Worm (Caenorhabditis elegans) whole organism, L1 larva: Measurements from ENCODE around the gene sdz-33.
A peak's percentile ranks its signal among the peaks of the same experiment; 100 is the strongest.

ENCODE experiments used
- C04F5.9 ChIP-seq: sonication (generic microtip); optimal IDR thresholded peaks from 2 replicates; lab custom pipeline; 2016; ENCODE audit warnings: missing genetic modification characterization, missing compliant biosample characterization
- C16A3.4 ChIP-seq: fragments of 150-350 bp; optimal IDR thresholded peaks from 2 replicates; lab custom pipeline; 2014; ENCODE audit warnings: missing biosample characterization, missing genetic modification characterization
- F16B12.6 ChIP-seq: fragments of 150-350 bp; optimal IDR thresholded peaks from 2 replicates; lab custom pipeline; 2014; ENCODE audit warnings: missing biosample characterization, missing genetic modification characterization
- Y116A8C.19 ChIP-seq: sonication (generic microtip); optimal IDR thresholded peaks from 2 replicates; lab custom pipeline; 2016; ENCODE audit warnings: missing compliant biosample characterization, missing genetic modification characterization, borderline replicate concordance
- aha-1 ChIP-seq: fragments of 150-350 bp; optimal IDR thresholded peaks from 2 replicates; lab custom pipeline; 2014; ENCODE audit warnings: missing biosample characterization, missing genetic modification characterization
- aly-2 ChIP-seq: fragments of 150-350 bp; optimal IDR thresholded peaks from 2 replicates; lab custom pipeline; 2014; ENCODE audit warnings: missing biosample characterization, missing genetic modification characterization
- ama-1 ChIP-seq: fragments of 150-350 bp; optimal IDR thresholded peaks from 2 replicates; lab custom pipeline; 2014
- blmp-1 ChIP-seq: fragments of 150-350 bp; optimal IDR thresholded peaks from 2 replicates; lab custom pipeline; 2014; ENCODE audit warnings: missing biosample characterization, missing genetic modification characterization
- ceh-82 ChIP-seq, 3 experiments: fragments of 150-350 bp in 1 of 3; sonication (generic microtip) in 2 of 3; optimal IDR thresholded peaks; 2 replicates each; lab custom pipeline; 2014 to 2017; ENCODE audit warnings: missing biosample characterization in 3 of 3, missing genetic modification characterization in 3 of 3
- ceh-88 ChIP-seq: fragments of 200-800 bp; sonication (Bioruptor generic); IDR thresholded peaks from 2 replicates; pipeline ENCODE4 v1.3.6; 2022; ENCODE audit warnings: missing genetic modification characterization, missing compliant biosample characterization
- dpl-1 ChIP-seq, 3 experiments: fragments of 150-350 bp in 2 of 3; sonication (generic microtip) in 1 of 3; optimal IDR thresholded peaks; 2 replicates each; lab custom pipeline; 2014 to 2017; ENCODE audit warnings: missing biosample characterization in 3 of 3, missing genetic modification characterization in 3 of 3, missing genetic modification reagents in 3 of 3
- dsc-1 ChIP-seq: sonication (generic microtip); optimal IDR thresholded peaks from 2 replicates; lab custom pipeline; 2016; ENCODE audit warnings: mild to moderate bottlenecking, missing genetic modification characterization, missing compliant biosample characterization
- efl-1 ChIP-seq, 4 experiments: fragments of 150-350 bp; optimal IDR thresholded peaks in 3 of 4; peaks in 1 of 4; 1 replicate in 1 of 4; 2 replicates in 3 of 4; lab custom pipeline; 2014; ENCODE audit warnings: missing biosample characterization in 2 of 4, missing genetic modification characterization in 2 of 4, missing genetic modification reagents in 2 of 4
- efl-3 ChIP-seq: fragments of 200-800 bp; sonication (Bioruptor generic); optimal IDR thresholded peaks from 2 replicates; lab custom pipeline; 2018; ENCODE audit warnings: mild to moderate bottlenecking, missing genetic modification characterization, missing compliant biosample characterization
- egl-13 ChIP-seq: sonication (generic microtip); optimal IDR thresholded peaks from 2 replicates; lab custom pipeline; 2016; ENCODE audit warnings: missing genotype, missing genetic modification reagents, missing genetic modification characterization, missing compliant biosample characterization
- egl-27 ChIP-seq, 2 experiments: fragments of 150-350 bp in 1 of 2; sonication (generic microtip); optimal IDR thresholded peaks; 3 replicates each; lab custom pipeline; 2017 to 2018; ENCODE audit warnings: missing biosample characterization in 2 of 2, missing genetic modification characterization in 2 of 2, missing genetic modification reagents in 2 of 2
- elt-2 ChIP-seq: sonication (generic microtip); optimal IDR thresholded peaks from 2 replicates; lab custom pipeline; 2016; ENCODE audit warnings: missing genetic modification characterization, mild to moderate bottlenecking, inconsistent platforms, missing compliant biosample characterization, missing genetic modification reagents
- fkh-4 ChIP-seq: sonication (generic microtip); optimal IDR thresholded peaks from 2 replicates; lab custom pipeline; 2016; ENCODE audit warnings: missing compliant biosample characterization, missing genetic modification characterization, borderline replicate concordance
- fkh-8 ChIP-seq: sonication (generic microtip); optimal IDR thresholded peaks from 2 replicates; lab custom pipeline; 2016; ENCODE audit warnings: mild to moderate bottlenecking, missing genetic modification characterization, missing compliant biosample characterization
- grh-1 ChIP-seq: fragments of 200-800 bp; sonication (Bioruptor generic); IDR thresholded peaks from 2 replicates; pipeline ENCODE4 v1.3.6; 2022; ENCODE audit warnings: missing genetic modification reagents, missing genetic modification characterization, missing compliant biosample characterization
- hlh-17 ChIP-seq: fragments of 200-800 bp; sonication (Bioruptor generic); optimal IDR thresholded peaks from 2 replicates; lab custom pipeline; 2018; ENCODE audit warnings: missing genetic modification characterization, mild to moderate bottlenecking, missing compliant biosample characterization, moderate library complexity, borderline replicate concordance
- hlh-4 ChIP-seq: sonication (generic microtip); optimal IDR thresholded peaks from 2 replicates; lab custom pipeline; 2016; ENCODE audit warnings: mild to moderate bottlenecking, missing genetic modification characterization, missing compliant biosample characterization
- irx-1 ChIP-seq: sonication (generic microtip); optimal IDR thresholded peaks from 2 replicates; lab custom pipeline; 2016; ENCODE audit warnings: missing genetic modification characterization, missing compliant biosample characterization
- isw-1 ChIP-seq: fragments of 200-800 bp; sonication (Bioruptor generic); IDR thresholded peaks from 2 replicates; pipeline ENCODE4 v1.3.6; 2022; ENCODE audit warnings: missing genetic modification characterization, missing compliant biosample characterization
- lin-14 ChIP-seq: fragments of 200-800 bp; sonication (Bioruptor generic); optimal IDR thresholded peaks from 2 replicates; lab custom pipeline; 2018; ENCODE audit warnings: mild to moderate bottlenecking, missing genetic modification characterization, moderate library complexity, missing compliant biosample characterization
- lir-3 ChIP-seq: sonication (generic microtip); optimal IDR thresholded peaks from 2 replicates; lab custom pipeline; 2016; ENCODE audit warnings: mild to moderate bottlenecking, missing genetic modification characterization, moderate library complexity, missing compliant biosample characterization; ENCODE audit not compliant: poor library complexity
- nhr-12 ChIP-seq: sonication (generic microtip); optimal IDR thresholded peaks from 2 replicates; lab custom pipeline; 2017; ENCODE audit warnings: missing biosample characterization, missing genetic modification characterization
- nhr-19 ChIP-seq: fragments of 200-800 bp; sonication (Bioruptor generic); conservative IDR thresholded peaks from 2 replicates; pipeline ENCODE4 v1.3.6; 2022; ENCODE audit warnings: missing genetic modification characterization, missing compliant biosample characterization
- nhr-71 ChIP-seq: sonication (generic microtip); optimal IDR thresholded peaks from 2 replicates; lab custom pipeline; 2016; ENCODE audit warnings: mild to moderate bottlenecking, missing genetic modification characterization, moderate library complexity, missing compliant biosample characterization
- nhr-84 ChIP-seq: sonication (generic microtip); optimal IDR thresholded peaks from 2 replicates; lab custom pipeline; 2017; ENCODE audit warnings: missing biosample characterization, missing genetic modification characterization
- pag-3 ChIP-seq: sonication (generic microtip); optimal IDR thresholded peaks from 2 replicates; lab custom pipeline; 2017; ENCODE audit warnings: missing genetic modification characterization, mild to moderate bottlenecking, missing compliant biosample characterization, antibody characterized with exemption, borderline replicate concordance; ENCODE audit not compliant: insufficient read depth
- snu-23 ChIP-seq: sonication (generic microtip); optimal IDR thresholded peaks from 2 replicates; lab custom pipeline; 2016; ENCODE audit warnings: missing genetic modification characterization, missing compliant biosample characterization
- sox-4 ChIP-seq: sonication (generic microtip); optimal IDR thresholded peaks from 2 replicates; lab custom pipeline; 2016; ENCODE audit warnings: missing genetic modification characterization, missing compliant biosample characterization
- tbx-2 ChIP-seq: sonication (generic microtip); optimal IDR thresholded peaks from 2 replicates; lab custom pipeline; 2016; ENCODE audit warnings: missing genetic modification characterization, missing compliant biosample characterization
- unc-130 ChIP-seq: fragments of 150-350 bp; optimal IDR thresholded peaks from 2 replicates; lab custom pipeline; 2017; ENCODE audit warnings: missing biosample characterization, missing genetic modification characterization, inconsistent platforms
- unc-86 ChIP-seq: sonication (generic microtip); optimal IDR thresholded peaks from 2 replicates; lab custom pipeline; 2016; ENCODE audit warnings: missing genetic modification characterization, missing compliant biosample characterization
- unc-98 ChIP-seq: fragments of 200-800 bp; sonication (Bioruptor generic); IDR thresholded peaks from 2 replicates; pipeline ENCODE4 v1.3.6; 2022; ENCODE audit warnings: missing genetic modification characterization, missing compliant biosample characterization
- zip-4 ChIP-seq: fragments of 200-800 bp; sonication (Bioruptor generic); optimal IDR thresholded peaks from 2 replicates; lab custom pipeline; 2018; ENCODE audit warnings: mild to moderate bottlenecking, missing genetic modification characterization, moderate library complexity, missing compliant biosample characterization
- ztf-11 ChIP-seq, 2 experiments: sonication (generic microtip); optimal IDR thresholded peaks; 2 replicates each; lab custom pipeline; 2016 to 2017; ENCODE audit warnings: missing genetic modification characterization in 2 of 2, missing biosample characterization in 1 of 2, missing compliant biosample characterization in 1 of 2
- ztf-4 ChIP-seq: fragments of 150-350 bp; optimal IDR thresholded peaks from 2 replicates; lab custom pipeline; 2014; ENCODE audit warnings: missing biosample characterization, missing genetic modification characterization

The sdz-33 gene

ce11 chrIII:11907177-11907576, at the start of gene sdz-33:
sdz-33 (plus strand) TSS chrIII:11907477.
- TF ChIP-seq aha-1 (tag; lab: Kevin White, UChicago) (no peak), egl-13 (no peak), egl-27 (tag; optimal IDR thresholded peaks at IDR 0.05; lab: Kevin White, UChicago) (no peak), aly-2 (tag; lab: Kevin White, UChicago) (no peak), snu-23 (GFP tag; lab: Kevin White, UChicago) (no peak), unc-98 (GFP tag; lab: Robert Waterston, UW) (no peak)

ce11 chrIII:11861123-11861522, 46.2 kb upstream of the sdz-33 start:
- TF ChIP-seq fkh-4 (tag; lab: Kevin White, UChicago) (no peak), F16B12.6 (tag; lab: Kevin White, UChicago) (no peak), efl-3 (GFP tag; lab: Kevin White, UChicago) (no peak), nhr-19 (GFP tag; lab: Robert Waterston, UW) (no peak), hlh-4 (tag; lab: Kevin White, UChicago) (no peak), efl-1 (optimal IDR thresholded peaks at IDR 0.05; lab: Kevin White, UChicago) (no peak), efl-1 (GFP tag; optimal IDR thresholded peaks at IDR 0.05 in 1 of 2; lab: Kevin White, UChicago) (peak in 1 of 2 experiments; percentile 68), isw-1 (GFP tag; lab: Robert Waterston, UW) (no peak)

DNA sequence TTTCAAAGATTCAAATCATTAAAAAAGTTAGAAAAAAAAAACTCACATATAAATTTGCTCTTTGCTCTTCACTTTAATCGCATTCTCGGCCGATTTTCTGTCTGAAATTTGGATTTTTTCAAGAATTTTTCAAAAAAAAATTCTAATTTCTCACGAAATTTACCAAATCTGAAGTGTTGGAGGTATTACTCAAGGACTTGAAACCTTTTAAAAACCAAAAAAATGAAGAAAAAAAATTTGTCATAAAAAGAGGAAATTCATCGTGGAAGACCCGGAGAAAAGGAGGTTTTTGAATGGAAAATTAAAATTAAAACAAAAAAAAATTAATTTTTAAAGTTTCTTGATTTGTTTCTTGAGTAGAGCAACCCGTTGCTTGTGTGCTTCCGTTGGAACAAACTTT, 45.1 kb upstream of the sdz-33 start, which contains the start of gene Y56A3A.2:
Gene Y56A3A.2, minus strand, starts transcription at position 101 of the 400 bp plus-strand sequence.
- TF ChIP-seq pag-3 (tag; lab: Kevin White, UChicago) (no peak), lin-14 (no peak), isw-1 (GFP tag; lab: Robert Waterston, UW) (no peak), unc-86 (tag; lab: Kevin White, UChicago) (no peak), blmp-1 (no peak)
- TF ChIP-seq, all 84 proteins: peak for 0

ce11 chrIII:11866127-11866526, 41.1 kb upstream of the sdz-33 start:
- TF ChIP-seq irx-1 (tag; lab: Kevin White, UChicago) = no peak
- no peak for TF ChIP-seq hlh-17 (GFP tag; lab: Kevin White, UChicago)
- TF ChIP-seq ztf-4 (tag; lab: Kevin White, UChicago) = no peak
- no peak for TF ChIP-seq sox-4
- no peak for TF ChIP-seq C16A3.4 (tag; lab: Kevin White, UChicago)
- TF ChIP-seq unc-86 (tag; lab: Kevin White, UChicago) = no peak
- no peak for TF ChIP-seq nhr-84 (tag; lab: Kevin White, UChicago)
- no peak for TF ChIP-seq elt-2 (tag; lab: Kevin White, UChicago)
- TF ChIP-seq blmp-1 = no peak
- TF ChIP-seq aha-1 (tag; lab: Kevin White, UChicago) = no peak
- no peak for TF ChIP-seq Y116A8C.19 (tag; lab: Kevin White, UChicago)
- no peak for TF ChIP-seq fkh-8 (tag; lab: Kevin White, UChicago)
- no peak for TF ChIP-seq pag-3 (tag; lab: Kevin White, UChicago)

ce11 chrIII:11869231-11869912, 37.9 kb upstream of the sdz-33 start, which contains the start of gene taf-12:
taf-12 (minus strand) TSS chrIII:11869281.
- no peak for TF ChIP-seq ztf-11 (tag; optimal IDR thresholded peaks at IDR 0.05; lab: Kevin White, UChicago)
- TF ChIP-seq, all 84 proteins: peak for 0

ce11 chrIII:11870009-11870408, 37.3 kb upstream of the sdz-33 start:
- TF ChIP-seq unc-98 (GFP tag; lab: Robert Waterston, UW) (peak; percentile 81), ama-1 (lab: Kevin White, UChicago) (peak; percentile 39), lir-3 (peak; percentile 94), dsc-1 (tag; lab: Kevin White, UChicago) (peak; percentile 72), nhr-84 (tag; lab: Kevin White, UChicago) (no peak), ceh-88 (GFP tag; lab: Robert Waterston, UW) (no peak), ztf-11 (tag; optimal IDR thresholded peaks at IDR 0.05; lab: Kevin White, UChicago) (peak in 1 of 2 experiments; percentile 86), zip-4 (GFP tag; lab: Kevin White, UChicago) (no peak), ceh-82 (tag; optimal IDR thresholded peaks at IDR 0.05; lab: Kevin White, UChicago) (peak; percentile 73 to 92 (median 78)), nhr-12 (no peak), grh-1 (GFP tag; lab: Robert Waterston, UW) (no peak), nhr-71 (peak; percentile 93), tbx-2 (tag; lab: Kevin White, UChicago) (peak; percentile 91), C04F5.9 (peak; percentile 67), dpl-1 (GFP tag; optimal IDR thresholded peaks at IDR 0.05; lab: Kevin White, UChicago) (peak; percentile 56 to 83 (median 77)), unc-130 (tag; lab: Kevin White, UChicago) (peak; percentile 78)
